Worm (Caenorhabditis elegans) whole organism, L4 larva: ENCODE results near the gene ZK1086.2.
A peak's percentile ranks its signal among the peaks of the same experiment; 100 is the strongest.

Experiments used
- D1046.2 ChIP-seq: fragments of 200-800 bp; sonication (Bioruptor generic); IDR thresholded peaks from 2 replicates; pipeline ENCODE4 v1.3.6; 2022; ENCODE audit warnings: missing genetic modification characterization, missing compliant biosample characterization
- T20F7.1 ChIP-seq: fragments of 200-800 bp; sonication (Bioruptor generic); optimal IDR thresholded peaks from 2 replicates; lab custom pipeline; 2018; ENCODE audit warnings: mild to moderate bottlenecking, missing genetic modification characterization, missing compliant biosample characterization
- Y48G9A.11 ChIP-seq: fragments of 200-800 bp; sonication (Bioruptor generic); IDR thresholded peaks from 2 replicates; pipeline ENCODE4 v1.3.6; 2022; ENCODE audit warnings: missing genetic modification reagents, missing genetic modification characterization, missing compliant biosample characterization
- aha-1 ChIP-seq: fragments of 150-350 bp; peaks from one replicate; lab custom pipeline; 2014; ENCODE audit warnings: missing biosample characterization, missing genetic modification characterization
- ama-1 ChIP-seq: fragments of 150-350 bp; optimal IDR thresholded peaks from 2 replicates; lab custom pipeline; 2014; ENCODE audit warnings: inconsistent platforms, mixed read lengths
- ceh-20 ChIP-seq: fragments of 200-800 bp; sonication (Bioruptor generic); IDR thresholded peaks from 2 replicates; pipeline ENCODE4 v1.3.6; 2022; ENCODE audit warnings: missing genetic modification reagents, missing genetic modification characterization, missing compliant biosample characterization
- ceh-32 ChIP-seq: sonication (generic microtip); optimal IDR thresholded peaks from 2 replicates; lab custom pipeline; 2016; ENCODE audit warnings: mild to moderate bottlenecking, missing genetic modification characterization, missing compliant biosample characterization; ENCODE audit not compliant: poor library complexity
- ceh-82 ChIP-seq: sonication (generic microtip); optimal IDR thresholded peaks from 2 replicates; lab custom pipeline; 2017; ENCODE audit warnings: missing biosample characterization, missing genetic modification characterization
- cey-2 ChIP-seq: sonication (generic microtip); optimal IDR thresholded peaks from 3 replicates; lab custom pipeline; 2017; ENCODE audit warnings: missing genetic modification characterization, mild to moderate bottlenecking, missing compliant biosample characterization, antibody characterized with exemption, borderline replicate concordance; ENCODE audit not compliant: insufficient read depth
- ctbp-1 ChIP-seq: fragments of 200-800 bp; sonication (Bioruptor generic); IDR thresholded peaks from 2 replicates; pipeline ENCODE4 v1.3.6; 2022; ENCODE audit warnings: missing genetic modification reagents, missing genetic modification characterization, missing compliant biosample characterization
- daf-12 ChIP-seq: fragments of 150-350 bp; optimal IDR thresholded peaks from 2 replicates; lab custom pipeline; 2014; ENCODE audit warnings: missing biosample characterization, missing genetic modification reagents, missing genetic modification characterization
- daf-16 ChIP-seq, 3 experiments: sonication (generic microtip); optimal IDR thresholded peaks; 2 replicates each; lab custom pipeline; 2016 to 2017; ENCODE audit warnings: missing genetic modification characterization in 3 of 3, missing genetic modification reagents in 3 of 3, mild to moderate bottlenecking in 2 of 3, missing compliant biosample characterization in 2 of 3, missing biosample characterization in 1 of 3, moderate library complexity in 1 of 3
- daf-19 ChIP-seq: fragments of 200-800 bp; sonication (Bioruptor generic); conservative IDR thresholded peaks from 2 replicates; pipeline ENCODE4 v1.3.6; 2022; ENCODE audit warnings: missing genetic modification characterization, missing compliant biosample characterization
- dmd-6 ChIP-seq: fragments of 200-800 bp; sonication (Bioruptor generic); IDR thresholded peaks from 2 replicates; pipeline ENCODE4 v1.3.6; 2022; ENCODE audit warnings: missing genetic modification reagents, missing genetic modification characterization, missing compliant biosample characterization
- dve-1 ChIP-seq: sonication (generic microtip); optimal IDR thresholded peaks from 2 replicates; lab custom pipeline; 2017; ENCODE audit warnings: antibody characterized with exemption, mild to moderate bottlenecking, missing genetic modification characterization, missing compliant biosample characterization; ENCODE audit not compliant: insufficient read depth
- egl-43 ChIP-seq: fragments of 200-800 bp; sonication (Bioruptor generic); IDR thresholded peaks from 2 replicates; pipeline ENCODE4 v1.3.6; 2022; ENCODE audit warnings: missing genetic modification reagents, missing genetic modification characterization, missing compliant biosample characterization
- fkh-10 ChIP-seq: fragments of 150-350 bp; optimal IDR thresholded peaks from 2 replicates; lab custom pipeline; 2014; ENCODE audit warnings: missing biosample characterization, missing genetic modification reagents, missing genetic modification characterization
- fos-1 ChIP-seq: fragments of 150-350 bp; optimal IDR thresholded peaks from 2 replicates; lab custom pipeline; 2014; ENCODE audit warnings: missing biosample characterization, missing genetic modification characterization
- hlh-11 ChIP-seq: fragments of 200-800 bp; sonication (Bioruptor generic); optimal IDR thresholded peaks from 2 replicates; lab custom pipeline; 2018; ENCODE audit warnings: mild to moderate bottlenecking, missing genetic modification characterization, missing compliant biosample characterization
- hmg-1.1 ChIP-seq: fragments of 200-800 bp; sonication (Bioruptor generic); IDR thresholded peaks from 2 replicates; pipeline ENCODE4 v1.3.6; 2022; ENCODE audit warnings: missing genetic modification reagents, missing genetic modification characterization, missing compliant biosample characterization
- lin-39 ChIP-seq: fragments of 150-350 bp; optimal IDR thresholded peaks from 2 replicates; lab custom pipeline; 2014; ENCODE audit warnings: missing biosample characterization, missing genetic modification reagents, missing genetic modification characterization
- lsy-2 ChIP-seq, 2 experiments: fragments of 150-350 bp in 1 of 2; sonication (generic microtip) in 1 of 2; optimal IDR thresholded peaks; 2 replicates each; lab custom pipeline; 2014 to 2017; ENCODE audit warnings: missing biosample characterization in 2 of 2, missing genetic modification characterization in 2 of 2
- mdl-1 ChIP-seq, 2 experiments: fragments of 150-350 bp in 1 of 2; sonication (generic microtip) in 1 of 2; optimal IDR thresholded peaks; 2 replicates each; lab custom pipeline; 2014 to 2017; ENCODE audit warnings: missing biosample characterization in 2 of 2, missing genetic modification characterization in 2 of 2
- mes-2 ChIP-seq: sonication (generic microtip); optimal IDR thresholded peaks from 2 replicates; lab custom pipeline; 2016; ENCODE audit warnings: missing genotype, mild to moderate bottlenecking, missing genetic modification characterization, missing compliant biosample characterization; ENCODE audit not compliant: poor library complexity, severe bottlenecking
- nhr-11 ChIP-seq: fragments of 150-350 bp; optimal IDR thresholded peaks from 2 replicates; lab custom pipeline; 2014; ENCODE audit warnings: missing biosample characterization, missing genetic modification characterization
- nhr-25 ChIP-seq: sonication (generic microtip); optimal IDR thresholded peaks from 2 replicates; lab custom pipeline; 2017; ENCODE audit warnings: missing genetic modification characterization, mild to moderate bottlenecking, missing compliant biosample characterization, antibody characterized with exemption, moderate library complexity, borderline replicate concordance; ENCODE audit not compliant: insufficient read depth
- nhr-28 ChIP-seq: fragments of 150-350 bp; optimal IDR thresholded peaks from 2 replicates; lab custom pipeline; 2014; ENCODE audit warnings: missing biosample characterization, missing genetic modification characterization
- nhr-42 ChIP-seq: fragments of 200-800 bp; sonication (Bioruptor generic); IDR thresholded peaks from 2 replicates; pipeline ENCODE4 v1.3.6; 2022; ENCODE audit warnings: missing genetic modification characterization, missing compliant biosample characterization
- nhr-48 ChIP-seq: sonication (generic microtip); optimal IDR thresholded peaks from 2 replicates; lab custom pipeline; 2016; ENCODE audit warnings: mild to moderate bottlenecking, missing genetic modification characterization, missing compliant biosample characterization
- nhr-6 ChIP-seq: fragments of 150-350 bp; optimal IDR thresholded peaks from 2 replicates; lab custom pipeline; 2014; ENCODE audit warnings: missing biosample characterization, missing genetic modification characterization
- nhr-77 ChIP-seq: fragments of 150-350 bp; optimal IDR thresholded peaks from 2 replicates; lab custom pipeline; 2014; ENCODE audit warnings: missing biosample characterization, missing genetic modification characterization
- php-3 ChIP-seq: fragments of 200-800 bp; sonication (Bioruptor generic); IDR thresholded peaks from 2 replicates; pipeline ENCODE4 v1.3.6; 2022; ENCODE audit warnings: missing genetic modification reagents, missing genetic modification characterization, missing compliant biosample characterization
- pqm-1 ChIP-seq: sonication (generic microtip); optimal IDR thresholded peaks from 2 replicates; lab custom pipeline; 2017; ENCODE audit warnings: missing biosample characterization, missing genetic modification characterization
- sdz-12 ChIP-seq: fragments of 200-800 bp; sonication (Bioruptor generic); optimal IDR thresholded peaks from 2 replicates; lab custom pipeline; 2018; ENCODE audit warnings: mild to moderate bottlenecking, missing genetic modification characterization, missing compliant biosample characterization
- tag-97 ChIP-seq: fragments of 200-800 bp; sonication (Bioruptor generic); IDR thresholded peaks from 2 replicates; pipeline ENCODE4 v1.3.6; 2022; ENCODE audit warnings: missing genetic modification characterization, missing compliant biosample characterization
- unc-130 ChIP-seq: sonication (generic microtip); optimal IDR thresholded peaks from 2 replicates; lab custom pipeline; 2016; ENCODE audit warnings: missing genetic modification reagents, missing genetic modification characterization, missing compliant biosample characterization
- unc-62 ChIP-seq, 3 experiments: fragments of 150-350 bp in 1 of 3; sonication (generic microtip); optimal IDR thresholded peaks in 2 of 3; peaks in 1 of 3; 1 replicate in 1 of 3; 2 replicates in 2 of 3; lab custom pipeline; 2014 to 2017; ENCODE audit warnings: missing biosample characterization in 3 of 3, missing genetic modification characterization in 3 of 3, missing genetic modification reagents in 3 of 3, missing genotype in 1 of 3
- zag-1 ChIP-seq: fragments of 150-350 bp; optimal IDR thresholded peaks from 2 replicates; lab custom pipeline; 2014; ENCODE audit warnings: missing biosample characterization, missing genetic modification characterization
- zfp-2 ChIP-seq: sonication (generic microtip); optimal IDR thresholded peaks from 2 replicates; lab custom pipeline; 2016; ENCODE audit warnings: mild to moderate bottlenecking, missing genetic modification characterization, missing compliant biosample characterization
- zfp-3 ChIP-seq: fragments of 200-800 bp; sonication (Bioruptor generic); conservative IDR thresholded peaks from 2 replicates; pipeline ENCODE4 v1.3.6; 2022; ENCODE audit warnings: missing genetic modification reagents, missing genetic modification characterization, missing compliant biosample characterization
- zip-11 ChIP-seq: fragments of 200-800 bp; sonication (Bioruptor generic); IDR thresholded peaks from 2 replicates; pipeline ENCODE4 v1.3.6; 2022; ENCODE audit warnings: missing genetic modification characterization, missing compliant biosample characterization
- ztf-11 ChIP-seq: fragments of 150-350 bp; optimal IDR thresholded peaks from 2 replicates; lab custom pipeline; 2014; ENCODE audit warnings: missing biosample characterization, missing genetic modification characterization

Gene ZK1086.2

ce11 chrX:13774144-13774543 is 19.3 kb downstream of the ZK1086.2 start:
- TF ChIP-seq ceh-20 (no peak), ama-1 (lab: Kevin White, UChicago) (no peak), dve-1 (tag; lab: Kevin White, UChicago) (peak; percentile 25), pqm-1 (peak; percentile 62), unc-62 (GFP tag; optimal IDR thresholded peaks at IDR 0.05 in 1 of 2; lab: Kevin White, UChicago) (peak in 1 of 2 experiments; percentile 9), unc-62 (tag; optimal IDR thresholded peaks at IDR 0.05; lab: Kevin White, UChicago) (no peak), nhr-28 (peak; percentile 64), nhr-11 (tag; lab: Kevin White, UChicago) (no peak), unc-130 (GFP tag; lab: Kevin White, UChicago) (no peak), aha-1 (tag; lab: Kevin White, UChicago) (no peak), nhr-6 (no peak), nhr-42 (no peak), D1046.2 (GFP tag; lab: Robert Waterston, UW) (no peak), Y48G9A.11 (GFP tag; lab: Robert Waterston, UW) (no peak), hlh-11 (tag; lab: Kevin White, UChicago) (peak; percentile 41), mdl-1 (tag; optimal IDR thresholded peaks at IDR 0.05; lab: Kevin White, UChicago) (no peak), hmg-1.1 (no peak), fkh-10 (no peak), dmd-6 (GFP tag; lab: Robert Waterston, UW) (peak; percentile 76), nhr-25 (tag; lab: Kevin White, UChicago) (no peak)

ce11 chrX:13772734-13773133 is 20.7 kb downstream of the ZK1086.2 start:
- peak; percentile 71 for TF ChIP-seq nhr-77 (tag; lab: Kevin White, UChicago)
- peak; percentile 63 for TF ChIP-seq dve-1 (tag; lab: Kevin White, UChicago)
- no peak for TF ChIP-seq ceh-20
- TF ChIP-seq php-3 (GFP tag; lab: Robert Waterston, UW): peak; percentile 67
- no peak for TF ChIP-seq zip-11
- TF ChIP-seq nhr-28: peak; percentile 78
- peak; percentile 25 for TF ChIP-seq nhr-48
- TF ChIP-seq hlh-11 (tag; lab: Kevin White, UChicago): peak; percentile 55
- TF ChIP-seq lin-39: no peak
- TF ChIP-seq mdl-1 (tag; optimal IDR thresholded peaks at IDR 0.05; lab: Kevin White, UChicago): peak in 1 of 2 experiments; percentile 13
- peak; percentile 93 for TF ChIP-seq pqm-1
- peak; percentile 86 for TF ChIP-seq dmd-6 (GFP tag; lab: Robert Waterston, UW)
- TF ChIP-seq egl-43 (GFP tag; lab: Robert Waterston, UW): no peak
- no peak for TF ChIP-seq cey-2 (tag; lab: Kevin White, UChicago)
- TF ChIP-seq T20F7.1: no peak
- TF ChIP-seq daf-16 (GFP tag; optimal IDR thresholded peaks at IDR 0.05; lab: Kevin White, UChicago): no peak
- peak; percentile 59 for TF ChIP-seq daf-16 (tag; optimal IDR thresholded peaks at IDR 0.05; lab: Kevin White, UChicago)
- peak; percentile 27 for TF ChIP-seq mes-2

- peak in 1 of 2 experiments; percentile 11 for TF ChIP-seq lsy-2 (tag; optimal IDR thresholded peaks at IDR 0.05; lab: Kevin White, UChicago)
- TF ChIP-seq ceh-20: no peak
- no peak for TF ChIP-seq sdz-12
- TF ChIP-seq ceh-32 (tag; lab: Kevin White, UChicago): no peak
- TF ChIP-seq fos-1 (tag; lab: Kevin White, UChicago): no peak
- peak; percentile 33 for TF ChIP-seq aha-1 (tag; lab: Kevin White, UChicago)
- no peak for TF ChIP-seq cey-2 (tag; lab: Kevin White, UChicago)
- no peak for TF ChIP-seq daf-19
- no peak for TF ChIP-seq zag-1
- no peak for TF ChIP-seq zfp-2
- no peak for TF ChIP-seq ceh-82 (tag; lab: Kevin White, UChicago)
- TF ChIP-seq egl-43 (GFP tag; lab: Robert Waterston, UW): no peak
- no peak for TF ChIP-seq tag-97
- TF ChIP-seq pqm-1: no peak
- no peak for TF ChIP-seq ctbp-1 (GFP tag; lab: Robert Waterston, UW)
- no peak for TF ChIP-seq nhr-77 (tag; lab: Kevin White, UChicago)
- TF ChIP-seq ztf-11 (tag; lab: Kevin White, UChicago): no peak
- no peak for TF ChIP-seq zfp-3 (GFP tag; lab: Robert Waterston, UW)
- peak; percentile 54 for TF ChIP-seq dve-1 (tag; lab: Kevin White, UChicago)
- TF ChIP-seq daf-12 (tag; lab: Kevin White, UChicago): no peak
Observed at ce11 chrX:13770508-13770978, 22.9 kb downstream of the ZK1086.2 start, which contains the start of gene nkb-3. nkb-3 (minus strand) TSS chrX:13770558.
